Fruit fly (Drosophila melanogaster): ENCODE measurements around the gene CG32686.
A peak's percentile ranks its signal among the peaks of the same experiment; 100 is the strongest.

Gene CG32686

dm6 chrX:10325567-10326345, 49.4 kb downstream of the CG32686 start, which contains the start of gene alpha-Man-Ia (continued):
- peak; percentile 7 for TF ChIP-seq OdsH (GFP tag; optimal IDR thresholded peaks at IDR 0.05)
- TF ChIP-seq CG4318 (GFP tag; optimal IDR thresholded peaks at IDR 0.05), result no peak
- TF ChIP-seq fd85E (GFP tag; optimal IDR thresholded peaks at IDR 0.05), result no peak
- TF ChIP-seq ss (GFP tag; optimal IDR thresholded peaks at IDR 0.05), result peak in 1 of 2 experiments; percentile 6
- no peak for TF ChIP-seq CG6276 (GFP tag; optimal IDR thresholded peaks at IDR 0.05)
- TF ChIP-seq Sox102F (GFP tag; optimal IDR thresholded peaks at IDR 0.05), result no peak
- TF ChIP-seq Eip93F (GFP tag; optimal IDR thresholded peaks at IDR 0.05), result no peak
- peak; percentile 26 for TF ChIP-seq acj6 (GFP tag; optimal IDR thresholded peaks at IDR 0.05)
- TF ChIP-seq CG6854 (GFP tag; optimal IDR thresholded peaks at IDR 0.05), result peak; percentile 2
- no peak for TF ChIP-seq dsx (GFP tag; optimal IDR thresholded peaks at IDR 0.05; ENCODE audit: poor library complexity, severe bottlenecking)
- TF ChIP-seq Sox14 (GFP tag; optimal IDR thresholded peaks at IDR 0.05), result peak; percentile 30

dm6 chrX:10324836-10325566, 50.1 kb downstream of the CG32686 start:
- TF ChIP-seq CG16779 (tag; optimal IDR thresholded peaks at IDR 0.05), result no peak
- TF ChIP-seq Sox14 (GFP tag; optimal IDR thresholded peaks at IDR 0.05), result no peak
- TF ChIP-seq CG11294 (GFP tag; IDR thresholded peaks at IDR 0.05), result no peak
- TF ChIP-seq Ets21C (GFP tag; optimal IDR thresholded peaks at IDR 0.05), result peak; percentile 22
- no peak for TF ChIP-seq Eip93F (GFP tag; optimal IDR thresholded peaks at IDR 0.05)
- peak; percentile 60 for TF ChIP-seq CG4318 (GFP tag; optimal IDR thresholded peaks at IDR 0.05)
- no peak for TF ChIP-seq CG11902 (GFP tag; optimal IDR thresholded peaks at IDR 0.05)
- peak in 1 of 2 experiments; percentile 62 for TF ChIP-seq salr (GFP tag; optimal IDR thresholded peaks at IDR 0.05)
- TF ChIP-seq acj6 (GFP tag; optimal IDR thresholded peaks at IDR 0.05), result peak; percentile 31
- TF ChIP-seq CG8119 (GFP tag; IDR thresholded peaks at IDR 0.05), result no peak
- TF ChIP-seq CG34406 (GFP tag; optimal IDR thresholded peaks at IDR 0.05), result peak; percentile 40
- no peak for TF ChIP-seq Hr38 (GFP tag; optimal IDR thresholded peaks at IDR 0.05)
- TF ChIP-seq cyc (GFP tag; optimal IDR thresholded peaks at IDR 0.05), result peak; percentile 43
- TF ChIP-seq spab (GFP tag; optimal IDR thresholded peaks at IDR 0.05), result peak; percentile 19
- no peak for TF ChIP-seq Sox102F (GFP tag; optimal IDR thresholded peaks at IDR 0.05)
- TF ChIP-seq fkh (GFP tag; optimal IDR thresholded peaks at IDR 0.05), result peak; percentile 16
- peak; percentile 30 for TF ChIP-seq dac (GFP tag; optimal IDR thresholded peaks at IDR 0.05)
- TF ChIP-seq CG8319 (GFP tag; optimal IDR thresholded peaks at IDR 0.05), result peak; percentile 15
- TF ChIP-seq Gug (GFP tag; IDR thresholded peaks at IDR 0.05), result no peak
- TF ChIP-seq CG6854 (GFP tag; optimal IDR thresholded peaks at IDR 0.05), result no peak
- TF ChIP-seq net (GFP tag; optimal IDR thresholded peaks at IDR 0.05), result peak; percentile 50
- peak; percentile 69 for TF ChIP-seq Smox (GFP tag; optimal IDR thresholded peaks at IDR 0.05)
- peak; percentile 46 for TF ChIP-seq OdsH (GFP tag; optimal IDR thresholded peaks at IDR 0.05)
- TF ChIP-seq CG6276 (GFP tag; optimal IDR thresholded peaks at IDR 0.05), result peak; percentile 27
- TF ChIP-seq eg (GFP tag; IDR thresholded peaks at IDR 0.05), result peak; percentile 6; the same call in 1 of the 3 replicates
- TF ChIP-seq CG6163 (GFP tag; IDR thresholded peaks at IDR 0.05), result peak; percentile 40; the same call in 2 of the 3 replicates
- TF ChIP-seq fd59A (GFP tag; optimal IDR thresholded peaks at IDR 0.05), result peak; percentile 26
- peak; percentile 43 for TF ChIP-seq CG6792 (GFP tag; optimal IDR thresholded peaks at IDR 0.05)
- TF ChIP-seq CG1621 (tag; optimal IDR thresholded peaks at IDR 0.05), result no peak
- peak; percentile 15 for TF ChIP-seq Ets96B (tag; optimal IDR thresholded peaks at IDR 0.05)
- peak; percentile 83 for TF ChIP-seq svp (GFP tag)
- TF ChIP-seq fd85E (GFP tag; optimal IDR thresholded peaks at IDR 0.05), result no peak
- peak; percentile 76 for TF ChIP-seq esn (GFP tag; optimal IDR thresholded peaks at IDR 0.05)
- TF ChIP-seq Blimp-1 (GFP tag; optimal IDR thresholded peaks at IDR 0.05), result no peak
- peak; percentile 21 for TF ChIP-seq CG8632 (GFP tag; optimal IDR thresholded peaks at IDR 0.05)
- peak; percentile 41 for TF ChIP-seq achi (GFP tag; optimal IDR thresholded peaks at IDR 0.05)
- peak; percentile 55 for TF ChIP-seq Hr4 (GFP tag; optimal IDR thresholded peaks at IDR 0.05)
- TF ChIP-seq CG9139 (GFP tag; optimal IDR thresholded peaks at IDR 0.05), result no peak
- peak in 1 of 2 experiments; percentile 50 for TF ChIP-seq ss (GFP tag; optimal IDR thresholded peaks at IDR 0.05)
- peak; percentile 63 for TF ChIP-seq topi (GFP tag; optimal IDR thresholded peaks at IDR 0.05)
- TF ChIP-seq pdm3 (GFP tag; optimal IDR thresholded peaks at IDR 0.05), result peak; percentile 45
- TF ChIP-seq Met (GFP tag; optimal IDR thresholded peaks at IDR 0.05), result peak; percentile 65
- TF ChIP-seq dsx (GFP tag; optimal IDR thresholded peaks at IDR 0.05; ENCODE audit: poor library complexity, severe bottlenecking), result no peak
- no peak for TF ChIP-seq CG3919 (GFP tag; optimal IDR thresholded peaks at IDR 0.05)
